Worm (Caenorhabditis elegans) whole organism, L3 larva: ENCODE measurements around the gene set-17.

Experiments
- R02D3.7 ChIP-seq: fragments of 150-350 bp; optimal IDR thresholded peaks from 2 replicates; lab custom pipeline; 2014; ENCODE audit warnings: missing biosample characterization, missing genetic modification characterization
- ama-1 ChIP-seq: fragments of 150-350 bp; optimal IDR thresholded peaks from 2 replicates; lab custom pipeline; 2018
- ceh-28 ChIP-seq: fragments of 150-350 bp; optimal IDR thresholded peaks from 2 replicates; lab custom pipeline; 2014; ENCODE audit warnings: missing biosample characterization, missing genetic modification reagents, missing genetic modification characterization
- ceh-82 ChIP-seq: fragments of 150-350 bp; optimal IDR thresholded peaks from 2 replicates; lab custom pipeline; 2014; ENCODE audit warnings: missing biosample characterization, missing genetic modification characterization
- daf-12 ChIP-seq: fragments of 150-350 bp; optimal IDR thresholded peaks from 2 replicates; lab custom pipeline; 2014; ENCODE audit warnings: missing biosample characterization, missing genetic modification reagents, missing genetic modification characterization
- egl-5 ChIP-seq: fragments of 150-350 bp; optimal IDR thresholded peaks from 2 replicates; lab custom pipeline; 2017; ENCODE audit warnings: missing biosample characterization, missing genetic modification reagents, missing genetic modification characterization, inconsistent platforms
- elt-2 ChIP-seq: sonication (generic microtip); optimal IDR thresholded peaks from 2 replicates; lab custom pipeline; 2016; ENCODE audit warnings: missing genetic modification reagents, mild to moderate bottlenecking, missing genetic modification characterization, missing compliant biosample characterization
- elt-3 ChIP-seq, 3 experiments: fragments of 150-350 bp in 1 of 3; sonication (generic microtip) in 2 of 3; optimal IDR thresholded peaks; 2 replicates in 2 of 3; 4 replicates in 1 of 3; lab custom pipeline; 2014 to 2017; ENCODE audit warnings: missing biosample characterization in 3 of 3, missing genetic modification characterization in 3 of 3
- eor-1 ChIP-seq, 2 experiments: fragments of 150-350 bp; optimal IDR thresholded peaks; 2 replicates each; lab custom pipeline; 2014 to 2018; ENCODE audit warnings: missing biosample characterization in 2 of 2, missing genetic modification characterization in 2 of 2
- fkh-10 ChIP-seq: sonication (generic microtip); optimal IDR thresholded peaks from 2 replicates; lab custom pipeline; 2017; ENCODE audit warnings: missing biosample characterization, missing genetic modification reagents, missing genetic modification characterization
- fkh-2 ChIP-seq: fragments of 150-350 bp; optimal IDR thresholded peaks from 2 replicates; lab custom pipeline; 2014; ENCODE audit warnings: missing biosample characterization, missing genetic modification reagents, missing genetic modification characterization
- fos-1 ChIP-seq: fragments of 150-350 bp; optimal IDR thresholded peaks from 2 replicates; lab custom pipeline; 2014; ENCODE audit warnings: missing biosample characterization, missing genetic modification characterization
- hmg-11 ChIP-seq: sonication (generic microtip); optimal IDR thresholded peaks from 2 replicates; lab custom pipeline; 2016; ENCODE audit warnings: missing genetic modification characterization, missing compliant biosample characterization
- jun-1 ChIP-seq: fragments of 150-350 bp; optimal IDR thresholded peaks from 2 replicates; lab custom pipeline; 2014; ENCODE audit warnings: missing biosample characterization, missing genetic modification reagents, missing genetic modification characterization
- lin-15B ChIP-seq: fragments of 150-350 bp; optimal IDR thresholded peaks from 2 replicates; lab custom pipeline; 2014; ENCODE audit warnings: missing biosample characterization, missing genetic modification characterization
- lin-39 ChIP-seq: fragments of 150-350 bp; optimal IDR thresholded peaks from 2 replicates; lab custom pipeline; 2018; ENCODE audit warnings: missing biosample characterization, missing genetic modification reagents, missing genetic modification characterization
- mml-1 ChIP-seq: fragments of 150-350 bp; sonication (generic microtip); optimal IDR thresholded peaks from 3 replicates; lab custom pipeline; 2014; ENCODE audit warnings: missing biosample characterization, missing genetic modification characterization
- nfya-1 ChIP-seq: sonication (generic microtip); optimal IDR thresholded peaks from 2 replicates; lab custom pipeline; 2017; ENCODE audit warnings: missing genetic modification characterization, mild to moderate bottlenecking, missing compliant biosample characterization, antibody characterized with exemption, moderate library complexity; ENCODE audit not compliant: insufficient read depth
- nhr-11 ChIP-seq: fragments of 150-350 bp; optimal IDR thresholded peaks from 2 replicates; lab custom pipeline; 2014; ENCODE audit warnings: missing biosample characterization, missing genetic modification characterization
- nhr-12 ChIP-seq: fragments of 150-350 bp; optimal IDR thresholded peaks from 2 replicates; lab custom pipeline; 2014; ENCODE audit warnings: missing biosample characterization, missing genetic modification characterization
- nhr-23 ChIP-seq: fragments of 150-350 bp; optimal IDR thresholded peaks from 2 replicates; lab custom pipeline; 2014; ENCODE audit warnings: missing biosample characterization, missing genetic modification reagents, missing genetic modification characterization
- nhr-237 ChIP-seq: fragments of 150-350 bp; optimal IDR thresholded peaks from 2 replicates; lab custom pipeline; 2014; ENCODE audit warnings: missing biosample characterization, missing genetic modification characterization
- nhr-25 ChIP-seq: sonication (generic microtip); optimal IDR thresholded peaks from 2 replicates; lab custom pipeline; 2017; ENCODE audit warnings: missing biosample characterization, missing genetic modification characterization
- nhr-28 ChIP-seq: fragments of 150-350 bp; optimal IDR thresholded peaks from 2 replicates; lab custom pipeline; 2014; ENCODE audit warnings: missing biosample characterization, missing genetic modification characterization
- nhr-43 ChIP-seq: sonication (generic microtip); optimal IDR thresholded peaks from 2 replicates; lab custom pipeline; 2016; ENCODE audit warnings: mild to moderate bottlenecking, missing genetic modification characterization, missing compliant biosample characterization; ENCODE audit not compliant: poor library complexity, severe bottlenecking
- nhr-67 ChIP-seq: fragments of 150-350 bp; optimal IDR thresholded peaks from 2 replicates; lab custom pipeline; 2014; ENCODE audit warnings: missing biosample characterization, missing genetic modification characterization
- nhr-77 ChIP-seq: fragments of 150-350 bp; optimal IDR thresholded peaks from 2 replicates; lab custom pipeline; 2014; ENCODE audit warnings: missing biosample characterization, missing genetic modification characterization
- pha-4 ChIP-seq: fragments of 150-350 bp; optimal IDR thresholded peaks from 2 replicates; lab custom pipeline; 2014; ENCODE audit warnings: missing biosample characterization, missing genetic modification reagents, missing genetic modification characterization
- pqm-1 ChIP-seq: fragments of 150-350 bp; optimal IDR thresholded peaks from 2 replicates; lab custom pipeline; 2017; ENCODE audit warnings: missing biosample characterization, missing genetic modification characterization, inconsistent platforms
- skn-1 ChIP-seq: fragments of 150-350 bp; optimal IDR thresholded peaks from 2 replicates; lab custom pipeline; 2014; ENCODE audit warnings: missing biosample characterization, missing genetic modification characterization
- snpc-4 ChIP-seq: fragments of 150-350 bp; optimal IDR thresholded peaks from 2 replicates; lab custom pipeline; 2014; ENCODE audit warnings: missing biosample characterization, missing genetic modification characterization
- unc-62 ChIP-seq: fragments of 150-350 bp; sonication (generic microtip); optimal IDR thresholded peaks from 4 replicates; lab custom pipeline; 2014; ENCODE audit warnings: missing biosample characterization, missing genetic modification reagents, missing genetic modification characterization
- zag-1 ChIP-seq: fragments of 150-350 bp; optimal IDR thresholded peaks from 2 replicates; lab custom pipeline; 2014; ENCODE audit warnings: missing biosample characterization, missing genetic modification characterization
- ztf-4 ChIP-seq: fragments of 150-350 bp; optimal IDR thresholded peaks from 2 replicates; lab custom pipeline; 2014; ENCODE audit warnings: missing biosample characterization, missing genetic modification characterization

set-17 gene

ce11 chrII:8927253-8927791, 13.0 kb downstream of the set-17 start, which contains the start of gene cct-2:
Gene cct-2 (plus strand): TSS chrII:8927741.
- TF ChIP-seq fkh-2 (tag; lab: Kevin White, UChicago) (no peak), hmg-11 (tag; lab: Kevin White, UChicago) (peak; percentile 9), nhr-67 (no peak), nhr-25 (tag; lab: Kevin White, UChicago) (peak; percentile 56), nfya-1 (tag; lab: Kevin White, UChicago) (peak; percentile 65), lin-15B (tag; lab: Kevin White, UChicago) (peak; percentile 74), snpc-4 (tag; lab: Kevin White, UChicago) (peak; percentile 67), pha-4 (tag; lab: Kevin White, UChicago) (peak; percentile 72), lin-39 (tag; lab: Kevin White, UChicago) (peak; percentile 40), nhr-43 (tag; lab: Kevin White, UChicago) (peak; percentile 50), zag-1 (no peak), elt-2 (tag; lab: Kevin White, UChicago) (peak; percentile 2), nhr-23 (tag; lab: Kevin White, UChicago) (peak; percentile 12)

- TF ChIP-seq nhr-25 (tag; lab: Kevin White, UChicago) (peak; percentile 16), ama-1 (lab: Kevin White, UChicago) (no peak), ceh-28 (tag; lab: Kevin White, UChicago) (no peak), jun-1 (tag; lab: Kevin White, UChicago) (no peak), nhr-77 (tag; lab: Kevin White, UChicago) (no peak)
- TF ChIP-seq, all 47 proteins: peak for 1
These were observed 13.8 kb downstream of the set-17 start, which contains the start of gene B0457.2 for ce11 chrII:8926451-8926850. Gene B0457.2 (minus strand): TSS chrII:8926551.

- TF ChIP-seq hmg-11 (tag; lab: Kevin White, UChicago) (no peak), elt-2 (tag; lab: Kevin White, UChicago) (peak; percentile 39), pqm-1 (tag; lab: Kevin White, UChicago) (peak; percentile 62)
- TF ChIP-seq, all 47 proteins: peak for 2
These were observed 17.1 kb downstream of the set-17 start for ce11 chrII:8923187-8923586.

- TF ChIP-seq lin-39 (tag; lab: Kevin White, UChicago) = peak; percentile 43
- no peak for TF ChIP-seq fkh-10 (GFP tag; lab: Kevin White, UChicago)
- peak; percentile 45 for TF ChIP-seq nfya-1 (tag; lab: Kevin White, UChicago)
- peak; percentile 77 for TF ChIP-seq elt-2 (tag; lab: Kevin White, UChicago)
- peak; percentile 36 for TF ChIP-seq hmg-11 (tag; lab: Kevin White, UChicago)
- no peak for TF ChIP-seq R02D3.7 (tag; lab: Kevin White, UChicago)
- peak; percentile 70 for TF ChIP-seq pqm-1 (tag; lab: Kevin White, UChicago)
These were observed 18.1 kb downstream of the set-17 start, which contains the start of gene B0457.6 for ce11 chrII:8922140-8922539. Gene B0457.6 (plus strand): TSS chrII:8922423.

- TF ChIP-seq fkh-10 (GFP tag; lab: Kevin White, UChicago) (no peak), R02D3.7 (tag; lab: Kevin White, UChicago) (no peak), nfya-1 (tag; lab: Kevin White, UChicago) (no peak), egl-5 (no peak), ceh-28 (tag; lab: Kevin White, UChicago) (no peak), nhr-23 (tag; lab: Kevin White, UChicago) (no peak), lin-15B (tag; lab: Kevin White, UChicago) (no peak), pqm-1 (tag; lab: Kevin White, UChicago) (no peak), nhr-28 (tag; lab: Kevin White, UChicago) (no peak), unc-62 (GFP tag; lab: Kevin White, UChicago) (no peak), daf-12 (tag; lab: Kevin White, UChicago) (no peak), snpc-4 (tag; lab: Kevin White, UChicago) (no peak), skn-1 (no peak), eor-1 (tag; optimal IDR thresholded peaks at IDR 0.05; lab: Kevin White, UChicago) (no peak)
These were observed 18.8 kb downstream of the set-17 start for ce11 chrII:8921456-8921855.

- no peak for TF ChIP-seq unc-62 (GFP tag; lab: Kevin White, UChicago)
- no peak for TF ChIP-seq nhr-23 (tag; lab: Kevin White, UChicago)
- TF ChIP-seq elt-2 (tag; lab: Kevin White, UChicago) = no peak
- no peak for TF ChIP-seq nhr-11
- TF ChIP-seq nhr-25 (tag; lab: Kevin White, UChicago) = no peak
- TF ChIP-seq elt-3 (tag; optimal IDR thresholded peaks at IDR 0.05; lab: Kevin White, UChicago) = no peak
- TF ChIP-seq fkh-2 (tag; lab: Kevin White, UChicago) = no peak
- no peak for TF ChIP-seq mml-1 (tag; lab: Kevin White, UChicago)
- no peak for TF ChIP-seq nhr-43 (tag; lab: Kevin White, UChicago)
- no peak for TF ChIP-seq R02D3.7 (tag; lab: Kevin White, UChicago)
- TF ChIP-seq nhr-237 = no peak
- no peak for TF ChIP-seq fos-1 (tag; lab: Kevin White, UChicago)
- no peak for TF ChIP-seq lin-39 (tag; lab: Kevin White, UChicago)
- no peak for TF ChIP-seq nhr-12 (tag; lab: Kevin White, UChicago)
- TF ChIP-seq egl-5 = no peak
- no peak for TF ChIP-seq hmg-11 (tag; lab: Kevin White, UChicago)
- no peak for TF ChIP-seq zag-1
- no peak for TF ChIP-seq nfya-1 (tag; lab: Kevin White, UChicago)
- no peak for TF ChIP-seq ztf-4 (tag; lab: Kevin White, UChicago)
- no peak for TF ChIP-seq ceh-82 (tag; lab: Kevin White, UChicago)
- TF ChIP-seq, all 47 proteins: peak for 0
These were observed 19.3 kb downstream of the set-17 start for ce11 chrII:8920955-8921354.
